Worm (Caenorhabditis elegans) whole organism, L4/young adult: ENCODE data around the gene R05G6.4.

Experiments
- W03F9.2 ChIP-seq: fragments of 150-350 bp; optimal IDR thresholded peaks from 2 replicates; lab custom pipeline; 2014; ENCODE audit warnings: missing biosample characterization, missing genetic modification characterization
- dao-5 ChIP-seq: sonication (generic microtip); optimal IDR thresholded peaks from 2 replicates; lab custom pipeline; 2016; ENCODE audit warnings: missing genotype, missing genetic modification characterization, moderate library complexity, missing compliant biosample characterization
- him-1 ChIP-seq: sonication (generic microtip); optimal IDR thresholded peaks from 2 replicates; lab custom pipeline; 2016; ENCODE audit warnings: missing genotype, missing genetic modification reagents, missing genetic modification characterization, missing compliant biosample characterization

DNA sequence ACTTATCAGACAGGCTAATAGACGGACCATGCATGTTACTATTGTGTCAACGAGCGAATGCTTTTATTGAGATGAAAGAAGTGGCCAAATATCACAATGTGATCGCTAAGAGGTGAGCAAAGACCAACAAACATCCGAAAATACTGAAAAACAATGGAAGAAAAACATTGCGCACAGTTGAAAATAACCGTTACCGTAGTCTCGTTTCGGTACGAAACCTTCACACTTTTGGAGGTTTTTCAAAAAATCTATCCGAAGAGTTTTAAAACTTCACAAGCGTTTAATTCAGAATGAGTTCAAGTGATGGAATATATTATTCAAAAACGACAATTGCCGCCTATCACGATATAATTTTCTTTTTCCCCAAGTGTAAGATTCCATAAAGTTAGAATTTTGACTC is 4.2 kb upstream of the R05G6.4 start:
- no peak for TF ChIP-seq dao-5 (tag; lab: Kevin White, UChicago)
- TF ChIP-seq him-1 (tag; lab: Kevin White, UChicago): no peak
- no peak for TF ChIP-seq W03F9.2 (tag; lab: Kevin White, UChicago)
